Worm (Caenorhabditis elegans): ENCODE results near the gene F10G7.12.

- TF ChIP-seq tbp1 (GFP tag; optimal IDR thresholded peaks at IDR 0.05): no peak
- TF ChIP-seq sdz-38 (tag; optimal IDR thresholded peaks at IDR 0.05): no peak
- no peak for TF ChIP-seq Y79H2A.3 (GFP tag; conservative IDR thresholded peaks at IDR 0.05)
- no peak for TF ChIP-seq nhr-120 (GFP tag; IDR thresholded peaks at IDR 0.05)
- TF ChIP-seq madf-6 (GFP tag; IDR thresholded peaks at IDR 0.05): no peak
- no peak for TF ChIP-seq pha-4 (tag; optimal IDR thresholded peaks at IDR 0.05)
- no peak for TF ChIP-seq Y95B8A.8 (GFP tag; IDR thresholded peaks at IDR 0.05)
- TF ChIP-seq hlh-26 (GFP tag; conservative IDR thresholded peaks at IDR 0.05): no peak
These were observed 22.0 kb upstream of the F10G7.12 start, which contains the start of gene fut-5 for ce11 chrII:4667572-4667971.
